Fruit fly (Drosophila melanogaster) whole organism, embryonic: ENCODE measurements around the gene cl.

Experiments used
- Aef1 ChIP-seq: fragments of 200-800 bp; sonication (Bioruptor generic); IDR thresholded peaks from 3 replicates; pipeline ENCODE4 v1.3.6; 2022; ENCODE audit warnings: missing biosample characterization, missing genetic modification characterization
- Atf3 ChIP-seq: fragments of 200-800 bp; sonication (Bioruptor generic); optimal IDR thresholded peaks from 3 replicates; lab custom pipeline; 2016; ENCODE audit warnings: missing biosample characterization, missing genetic modification characterization
- CG10267 ChIP-seq: fragments of 200-800 bp; sonication (Bioruptor generic); optimal IDR thresholded peaks from 2 replicates; lab custom pipeline; 2018; ENCODE audit warnings: missing biosample characterization, mild to moderate bottlenecking, missing genetic modification characterization, moderate library complexity
- CG10543 ChIP-seq: fragments of 200-800 bp; sonication (Bioruptor generic); optimal IDR thresholded peaks from 3 replicates; lab custom pipeline; 2017; ENCODE audit warnings: missing biosample characterization, mild to moderate bottlenecking, missing genetic modification characterization, moderate library complexity
- CG10654 ChIP-seq: fragments of 200-800 bp; sonication (Bioruptor generic); optimal IDR thresholded peaks from 2 replicates; lab custom pipeline; 2016; ENCODE audit warnings: missing biosample characterization, missing genetic modification characterization
- CG10959 ChIP-seq: fragments of 200-800 bp; sonication (Bioruptor generic); IDR thresholded peaks from 2 replicates; pipeline ENCODE4 v1.3.6; 2022; ENCODE audit warnings: missing biosample characterization, missing genetic modification characterization
- CG12769 ChIP-seq: fragments of 200-800 bp; sonication (Bioruptor generic); optimal IDR thresholded peaks from 2 replicates; lab custom pipeline; 2019; ENCODE audit warnings: missing biosample characterization, mild to moderate bottlenecking, missing genetic modification characterization, moderate library complexity
- CG14014 ChIP-seq: fragments of 200-800 bp; sonication (Bioruptor generic); IDR thresholded peaks from 2 replicates; pipeline ENCODE4 v1.3.6; 2022; ENCODE audit warnings: missing biosample characterization, missing genetic modification characterization
- CG14050 ChIP-seq: fragments of 200-800 bp; sonication (Bioruptor generic); IDR thresholded peaks from 3 replicates; pipeline ENCODE4 v1.3.6; 2022; ENCODE audit warnings: missing biosample characterization, missing genetic modification characterization
- CG15073 ChIP-seq: fragments of 200-800 bp; sonication (Bioruptor generic); optimal IDR thresholded peaks from 2 replicates; lab custom pipeline; 2016; ENCODE audit warnings: missing biosample characterization, missing genetic modification characterization
- CG1603 ChIP-seq: fragments of 200-800 bp; sonication (Bioruptor generic); optimal IDR thresholded peaks from 2 replicates; lab custom pipeline; 2019; ENCODE audit warnings: missing biosample characterization, mild to moderate bottlenecking, missing genetic modification characterization, moderate library complexity
- CG16863 ChIP-seq: fragments of 200-800 bp; sonication (Bioruptor generic); optimal IDR thresholded peaks from 3 replicates; lab custom pipeline; 2016; ENCODE audit warnings: missing biosample characterization, missing genetic modification characterization
- CG2712 ChIP-seq: fragments of 200-800 bp; optimal IDR thresholded peaks from 3 replicates; lab custom pipeline; 2019; ENCODE audit warnings: missing biosample characterization, mild to moderate bottlenecking, missing genetic modification characterization, moderate library complexity
- CG3163 ChIP-seq: fragments of 200-800 bp; sonication (Bioruptor generic); optimal IDR thresholded peaks from 3 replicates; lab custom pipeline; 2016; ENCODE audit warnings: missing biosample characterization, missing genetic modification characterization
- CG5245 ChIP-seq: fragments of 200-800 bp; sonication (Bioruptor generic); optimal IDR thresholded peaks from 3 replicates; lab custom pipeline; 2016; ENCODE audit warnings: missing biosample characterization, missing genetic modification characterization
- CG8290 ChIP-seq, 3 experiments: fragments of 200-800 bp; sonication (Bioruptor generic); optimal IDR thresholded peaks; 2 replicates each; lab custom pipeline; 2016 to 2019; ENCODE audit warnings: missing biosample characterization in 3 of 3, missing genetic modification characterization in 3 of 3, mild to moderate bottlenecking in 2 of 3, moderate library complexity in 1 of 3
- D ChIP-seq, 2 experiments: fragments of 200-800 bp in 1 of 2; fragments of >200 bp in 1 of 2; sonication (Bioruptor generic) in 1 of 2; optimal IDR thresholded peaks; 2 replicates in 1 of 2; 3 replicates in 1 of 2; lab custom pipeline; 2017; ENCODE audit warnings: mild to moderate bottlenecking in 1 of 2, missing biosample characterization in 1 of 2, missing genetic modification characterization in 1 of 2, missing genetic modification reagents in 1 of 2
- Dbx ChIP-seq: fragments of 200-800 bp; sonication (Bioruptor generic); IDR thresholded peaks from 3 replicates; pipeline ENCODE4 v1.3.6; 2022; ENCODE audit warnings: missing biosample characterization, missing genetic modification characterization
- Dek ChIP-seq: fragments of 200-800 bp; sonication (Bioruptor generic); optimal IDR thresholded peaks from 3 replicates; lab custom pipeline; 2019; ENCODE audit warnings: missing biosample characterization, mild to moderate bottlenecking, missing genetic modification characterization, moderate library complexity
- Fer3 ChIP-seq: fragments of 200-800 bp; sonication (Bioruptor generic); optimal IDR thresholded peaks from 2 replicates; lab custom pipeline; 2018; ENCODE audit warnings: missing biosample characterization, mild to moderate bottlenecking, missing genetic modification characterization, moderate library complexity
- Jarid2 ChIP-seq: fragments of 200-800 bp; sonication (Bioruptor generic); optimal IDR thresholded peaks from 3 replicates; lab custom pipeline; 2017; ENCODE audit warnings: mild to moderate bottlenecking, missing biosample characterization, missing genetic modification reagents, missing genetic modification characterization
- Oli ChIP-seq: fragments of 200-800 bp; sonication (Bioruptor generic); optimal IDR thresholded peaks from 2 replicates; lab custom pipeline; 2018; ENCODE audit warnings: missing biosample characterization, mild to moderate bottlenecking, missing genetic modification characterization, moderate library complexity
- Poxn ChIP-seq: fragments of 200-800 bp; sonication (Bioruptor generic); IDR thresholded peaks from 2 replicates; pipeline ENCODE4 v1.3.6; 2022; ENCODE audit warnings: missing biosample characterization, missing genetic modification characterization
- Spps ChIP-seq: fragments of 200-800 bp; sonication (Bioruptor generic); optimal IDR thresholded peaks from 2 replicates; lab custom pipeline; 2018; ENCODE audit warnings: missing biosample characterization, mild to moderate bottlenecking, missing genetic modification characterization
- Sry-β ChIP-seq: fragments of 200-800 bp; sonication (Bioruptor generic); optimal IDR thresholded peaks from 2 replicates; lab custom pipeline; 2018; ENCODE audit warnings: missing biosample characterization, mild to moderate bottlenecking, missing genetic modification characterization, moderate library complexity
- Xbp1 ChIP-seq: fragments of 200-800 bp; sonication (Bioruptor generic); optimal IDR thresholded peaks from 3 replicates; lab custom pipeline; 2016; ENCODE audit warnings: missing biosample characterization, mild to moderate bottlenecking, missing genetic modification characterization
- ab ChIP-seq: fragments of 200-800 bp; sonication (Bioruptor generic); optimal IDR thresholded peaks from 2 replicates; lab custom pipeline; 2016; ENCODE audit warnings: missing biosample characterization, missing genetic modification characterization
- ac ChIP-seq: fragments of 200-800 bp; sonication (Bioruptor generic); optimal IDR thresholded peaks from 3 replicates; lab custom pipeline; 2017; ENCODE audit warnings: missing biosample characterization, mild to moderate bottlenecking, missing genetic modification characterization
- aop ChIP-seq: fragments of 200-800 bp; sonication (Bioruptor generic); IDR thresholded peaks from 2 replicates; pipeline ENCODE4 v1.3.6; 2022; ENCODE audit warnings: missing biosample characterization, missing genetic modification characterization
- ap ChIP-seq: fragments of 200-800 bp; sonication (Bioruptor generic); IDR thresholded peaks from 2 replicates; pipeline ENCODE4 v1.3.6; 2022; ENCODE audit warnings: missing biosample characterization, missing genetic modification characterization
- br ChIP-seq: fragments of >200 bp; optimal IDR thresholded peaks from 2 replicates; lab custom pipeline; 2017
- cad ChIP-seq: fragments of >200 bp; optimal IDR thresholded peaks from 2 replicates; lab custom pipeline; 2017; ENCODE audit warnings: missing biosample characterization, missing genetic modification characterization
- croc ChIP-seq: fragments of 200-800 bp; sonication (Bioruptor generic); conservative IDR thresholded peaks from 3 replicates; pipeline ENCODE4 v1.3.6; 2022; ENCODE audit warnings: missing biosample characterization, missing genetic modification characterization
- dm ChIP-seq: fragments of 200-800 bp; sonication (Bioruptor generic); optimal IDR thresholded peaks from 3 replicates; lab custom pipeline; 2016; ENCODE audit warnings: missing biosample characterization, missing genetic modification characterization
- exex ChIP-seq: fragments of 200-800 bp; sonication (Bioruptor generic); optimal IDR thresholded peaks from 4 replicates; lab custom pipeline; 2018; ENCODE audit warnings: missing biosample characterization, mild to moderate bottlenecking, missing genetic modification characterization, moderate library complexity
- gfzf ChIP-seq: fragments of 200-800 bp; sonication (Bioruptor generic); optimal IDR thresholded peaks from 2 replicates; lab custom pipeline; 2016; ENCODE audit warnings: missing biosample characterization, mild to moderate bottlenecking, missing genetic modification characterization, moderate library complexity
- her ChIP-seq: fragments of 200-800 bp; sonication (Bioruptor generic); optimal IDR thresholded peaks from 2 replicates; lab custom pipeline; 2016; ENCODE audit warnings: missing biosample characterization, missing genetic modification characterization
- knrl ChIP-seq: fragments of 200-800 bp; sonication (Bioruptor generic); IDR thresholded peaks from 3 replicates; pipeline ENCODE4 v1.3.6; 2022; ENCODE audit warnings: missing biosample characterization, missing genetic modification characterization; ENCODE audit not compliant: partially characterized antibody
- lola ChIP-seq, 3 experiments: fragments of >200 bp in 2 of 3; fragments of 200-800 bp in 1 of 3; sonication (Bioruptor generic) in 1 of 3; optimal IDR thresholded peaks; 2 replicates each; lab custom pipeline; 2017 to 2019; ENCODE audit warnings: missing biosample characterization in 3 of 3, missing genetic modification characterization in 3 of 3, mild to moderate bottlenecking in 1 of 3, moderate library complexity in 1 of 3
- odd ChIP-seq: fragments of 200-800 bp; sonication (Bioruptor generic); optimal IDR thresholded peaks from 2 replicates; lab custom pipeline; 2017; ENCODE audit warnings: missing biosample characterization, mild to moderate bottlenecking, missing genetic modification characterization
- otp ChIP-seq: fragments of 200-800 bp; sonication (Bioruptor generic); IDR thresholded peaks from 3 replicates; pipeline ENCODE4, ENCODE4 v1.3.6; 2022; ENCODE audit warnings: missing biosample characterization, missing genetic modification characterization
- repo ChIP-seq: fragments of 200-800 bp; sonication (Bioruptor generic); optimal IDR thresholded peaks from 2 replicates; lab custom pipeline; 2016; ENCODE audit warnings: missing biosample characterization, missing genetic modification characterization
- run ChIP-seq: fragments of 200-800 bp; sonication (Bioruptor generic); optimal IDR thresholded peaks from 3 replicates; lab custom pipeline; 2018; ENCODE audit warnings: missing biosample characterization, mild to moderate bottlenecking, missing genetic modification characterization
- sim ChIP-seq: fragments of 200-800 bp; sonication (Bioruptor generic); IDR thresholded peaks from 2 replicates; pipeline ENCODE4 v1.3.6; 2022; ENCODE audit warnings: missing biosample characterization, missing genetic modification characterization
- tap ChIP-seq: fragments of 200-800 bp; optimal IDR thresholded peaks from 3 replicates; lab custom pipeline; 2019; ENCODE audit warnings: missing biosample characterization, mild to moderate bottlenecking, missing genetic modification characterization, moderate library complexity
- vvl ChIP-seq: fragments of 200-800 bp; sonication (Bioruptor generic); IDR thresholded peaks from 2 replicates; pipeline ENCODE4 v1.3.6; 2022; ENCODE audit warnings: missing biosample characterization, missing genetic modification characterization
- zen ChIP-seq: fragments of 200-800 bp; sonication (Bioruptor generic); optimal IDR thresholded peaks from 3 replicates; lab custom pipeline; 2018; ENCODE audit warnings: missing biosample characterization, mild to moderate bottlenecking, missing genetic modification characterization, moderate library complexity
- zf30C ChIP-seq: fragments of 200-800 bp; sonication (Bioruptor generic); optimal IDR thresholded peaks from 3 replicates; lab custom pipeline; 2018; ENCODE audit warnings: missing biosample characterization, mild to moderate bottlenecking, missing genetic modification characterization
- zfh1 ChIP-seq: fragments of 200-800 bp; sonication (Bioruptor generic); IDR thresholded peaks from 3 replicates; pipeline ENCODE4 v1.3.6; 2022; ENCODE audit warnings: missing biosample characterization, missing genetic modification characterization

The cl gene

DNA sequence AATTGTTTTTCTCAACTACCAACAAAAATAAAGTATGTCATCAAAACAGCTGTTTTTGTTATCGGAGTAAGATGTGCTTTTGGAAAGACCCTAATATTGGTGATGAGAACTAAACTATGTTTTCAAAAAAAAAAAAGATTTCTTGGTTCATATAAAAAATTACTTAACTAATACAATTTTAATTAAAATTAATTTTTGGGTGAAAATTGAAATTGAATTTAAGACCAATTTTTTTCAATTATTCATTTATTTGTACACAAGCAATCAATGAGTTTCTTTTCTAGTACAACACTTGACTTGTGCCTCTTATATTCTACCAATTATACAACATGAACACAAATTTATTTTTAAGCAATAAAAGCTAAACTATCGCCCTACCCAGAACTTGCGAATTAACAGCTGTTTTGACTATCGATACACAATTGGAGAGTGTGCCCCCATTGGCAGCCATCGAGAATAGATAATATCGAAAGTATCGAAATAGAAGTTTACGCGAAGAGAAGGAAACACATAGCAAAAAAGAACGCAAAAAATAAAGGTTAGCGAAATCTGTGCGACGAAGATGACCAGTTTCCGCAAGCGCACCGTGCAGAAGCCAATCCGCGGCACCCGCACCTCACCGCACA lies 4.0 kb downstream of the cl start, which contains the start of the genes Vps52 and Elp4 (continued):
- TF ChIP-seq knrl (GFP tag; lab: Robert Waterston, UW) (peak; percentile 72), ap (peak; percentile 19; the same call in 1 of the 2 replicates), Oli (peak; percentile 70), CG5245 (GFP tag; lab: Kevin White, UChicago) (peak; percentile 48), CG14050 (GFP tag; lab: Robert Waterston, UW) (peak; percentile 27; the same call in 2 of the 3 replicates), Xbp1 (GFP tag; lab: Kevin White, UChicago) (peak; percentile 81), Sry-β (peak; percentile 79), sim (GFP tag; lab: Robert Waterston, UW) (no peak), CG10267 (tag; lab: Kevin White, UChicago) (peak; percentile 75), her (GFP tag; lab: Kevin White, UChicago) (peak; percentile 19), otp (GFP tag; lab: Robert Waterston, UW) (no peak), vvl (GFP tag; lab: Robert Waterston, UW) (peak; percentile 70), CG10959 (no peak), CG12769 (tag; lab: Kevin White, UChicago) (no peak), croc (no peak), ab (GFP tag; lab: Kevin White, UChicago) (no peak), CG10654 (GFP tag; lab: Kevin White, UChicago) (peak; percentile 65), cad (GFP tag; lab: Kevin White, UChicago) (no peak), ac (no peak), CG3163 (GFP tag; lab: Kevin White, UChicago) (no peak), zf30C (GFP tag; lab: Kevin White, UChicago) (no peak), repo (GFP tag; lab: Kevin White, UChicago) (no peak), D (optimal IDR thresholded peaks at IDR 0.05; lab: Kevin White, UChicago) (no peak), D (GFP tag; optimal IDR thresholded peaks at IDR 0.05; lab: Kevin White, UChicago) (peak; percentile 53), aop (GFP tag; lab: Robert Waterston, UW) (no peak), br (lab: Kevin White, UChicago) (no peak), dm (GFP tag; lab: Kevin White, UChicago) (peak; percentile 43), zfh1 (GFP tag; lab: Robert Waterston, UW) (peak; percentile 64), CG1603 (tag; lab: Kevin White, UChicago) (peak; percentile 58), Jarid2 (GFP tag; lab: Kevin White, UChicago) (no peak), lola (GFP tag; optimal IDR thresholded peaks at IDR 0.05; lab: Kevin White, UChicago) (peak in 1 of 3 experiments; percentile 81), zen (peak; percentile 71), odd (GFP tag; lab: Kevin White, UChicago) (no peak), Dek (tag; lab: Kevin White, UChicago) (peak; percentile 83), exex (peak; percentile 52), tap (tag; lab: Kevin White, UChicago) (no peak), CG16863 (GFP tag; lab: Kevin White, UChicago) (peak; percentile 43), Spps (tag; lab: Kevin White, UChicago) (peak; percentile 50), Atf3 (GFP tag; lab: Kevin White, UChicago) (peak; percentile 29), CG15073 (GFP tag; lab: Kevin White, UChicago) (peak; percentile 19), CG8290 (GFP tag; optimal IDR thresholded peaks at IDR 0.05; lab: Kevin White, UChicago) (peak; percentile 74), CG8290 (tag; optimal IDR thresholded peaks at IDR 0.05; lab: Kevin White, UChicago) (peak in 1 of 2 experiments; percentile 81), gfzf (peak; percentile 0), CG14014 (peak; percentile 82), Poxn (GFP tag; lab: Robert Waterston, UW) (no peak), run (tag; lab: Kevin White, UChicago) (no peak), Aef1 (GFP tag; lab: Robert Waterston, UW) (peak; percentile 66), CG2712 (tag; lab: Kevin White, UChicago) (peak; percentile 84), CG10543 (GFP tag; lab: Kevin White, UChicago) (peak; percentile 63), Dbx (peak; percentile 70; the same call in 2 of the 3 replicates), Fer3 (tag; lab: Kevin White, UChicago) (peak; percentile 82)
